Worm (Caenorhabditis elegans): Measurements from ENCODE around the gene cic-1.

Gene cic-1

ce11 chrIII:2418159-2418658 is 17.2 kb upstream of the cic-1 start, which contains the start of the genes W04B5.5 and W04B5.3 (continued):
- peak; percentile 62 for TF ChIP-seq aha-1 (tag)
- peak; percentile 63 for TF ChIP-seq mes-2 (tag; optimal IDR thresholded peaks at IDR 0.05; ENCODE audit: poor library complexity, severe bottlenecking)
- TF ChIP-seq lin-38 (GFP tag; IDR thresholded peaks at IDR 0.05): peak; percentile 65

- TF ChIP-seq daf-16 (GFP tag; optimal IDR thresholded peaks at IDR 0.05): no peak
- no peak for TF ChIP-seq daf-16 (tag; optimal IDR thresholded peaks at IDR 0.05)
- peak; percentile 93 for TF ChIP-seq ceh-28 (tag; optimal IDR thresholded peaks at IDR 0.05)
- TF ChIP-seq pha-4 (GFP tag; IDR thresholded peaks at IDR 0.05): no peak
- no peak for TF ChIP-seq pha-4 (tag; optimal IDR thresholded peaks at IDR 0.05)
Measured at ce11 chrIII:2410925-2411450, 10.0 kb upstream of the cic-1 start, which contains the start of gene mrpl-30. Gene mrpl-30 (minus strand): TSS chrIII:2410975.

- no peak for TF ChIP-seq tag-97 (GFP tag; IDR thresholded peaks at IDR 0.05)
- peak in 1 of 2 experiments; percentile 45 for TF ChIP-seq lsy-2 (tag; optimal IDR thresholded peaks at IDR 0.05)
- TF ChIP-seq lin-13 (GFP tag; optimal IDR thresholded peaks at IDR 0.05): peak; percentile 64
Measured at ce11 chrIII:2393666-2394154, 7.3 kb downstream of the cic-1 start.

- TF ChIP-seq ces-1 (GFP tag; optimal IDR thresholded peaks at IDR 0.05): peak; percentile 86
- no peak for TF ChIP-seq rbr-2 (tag; optimal IDR thresholded peaks at IDR 0.05)
Measured at ce11 chrIII:2391704-2392103, 9.3 kb downstream of the cic-1 start.

ce11 chrIII:2386483-2386882 is 14.5 kb downstream of the cic-1 start, which contains the start of gene H14E04.3:
Gene H14E04.3 (minus strand): TSS chrIII:2386583.
- no peak for TF ChIP-seq nhr-10 (tag; optimal IDR thresholded peaks at IDR 0.05)

- no peak for TF ChIP-seq mdl-1 (tag; optimal IDR thresholded peaks at IDR 0.05)
- no peak for TF ChIP-seq mxl-3 (GFP tag; optimal IDR thresholded peaks at IDR 0.05)
- TF ChIP-seq ceh-28 (tag; optimal IDR thresholded peaks at IDR 0.05): peak; percentile 99
- TF ChIP-seq aha-1 (tag): peak; percentile 30
Measured at ce11 chrIII:2384364-2384763, 16.7 kb downstream of the cic-1 start.

- TF ChIP-seq nhr-48 (tag; optimal IDR thresholded peaks at IDR 0.05): no peak
- no peak for TF ChIP-seq zip-11 (GFP tag; IDR thresholded peaks at IDR 0.05)
- TF ChIP-seq ZK337.2 (GFP tag; IDR thresholded peaks at IDR 0.05): no peak
- no peak for TF ChIP-seq egl-27 (tag; optimal IDR thresholded peaks at IDR 0.05)
- TF ChIP-seq ces-1 (GFP tag; optimal IDR thresholded peaks at IDR 0.05): no peak
- no peak for TF ChIP-seq dmd-9 (GFP tag; IDR thresholded peaks at IDR 0.05)
- TF ChIP-seq nhr-6 (tag; optimal IDR thresholded peaks at IDR 0.05): peak; percentile 26
- no peak for TF ChIP-seq daf-12 (tag; optimal IDR thresholded peaks at IDR 0.05)
- TF ChIP-seq lin-1 (GFP tag; IDR thresholded peaks at IDR 0.05): no peak
- TF ChIP-seq mdt-29 (GFP tag; IDR thresholded peaks at IDR 0.05): no peak
- TF ChIP-seq ceh-44 (GFP tag; IDR thresholded peaks at IDR 0.05): no peak
- no peak for TF ChIP-seq zag-1 (tag; optimal IDR thresholded peaks at IDR 0.05)
- no peak for TF ChIP-seq F44E2.7 (GFP tag; IDR thresholded peaks at IDR 0.05)
- TF ChIP-seq R02D3.7 (tag; optimal IDR thresholded peaks at IDR 0.05): no peak
- TF ChIP-seq mes-2 (tag; optimal IDR thresholded peaks at IDR 0.05; ENCODE audit: poor library complexity, severe bottlenecking): peak; percentile 83
- no peak for TF ChIP-seq mdl-1 (tag; optimal IDR thresholded peaks at IDR 0.05)
- no peak for TF ChIP-seq unc-39 (tag; optimal IDR thresholded peaks at IDR 0.05)
- TF ChIP-seq jun-1 (tag; optimal IDR thresholded peaks at IDR 0.05): no peak
- TF ChIP-seq ceh-62 (tag; optimal IDR thresholded peaks at IDR 0.05): no peak
- TF ChIP-seq F26F4.8 (GFP tag; conservative IDR thresholded peaks at IDR 0.05): no peak
- peak; percentile 97 for TF ChIP-seq dpl-1 (GFP tag; optimal IDR thresholded peaks at IDR 0.05)
- TF ChIP-seq F37D6.2 (tag; optimal IDR thresholded peaks at IDR 0.05): no peak
- TF ChIP-seq madf-9 (GFP tag; conservative IDR thresholded peaks at IDR 0.05): no peak
- no peak for TF ChIP-seq ztf-7 (tag; optimal IDR thresholded peaks at IDR 0.05)
- TF ChIP-seq ZK546.5 (tag; optimal IDR thresholded peaks at IDR 0.05): no peak
- no peak for TF ChIP-seq nhr-28 (tag; optimal IDR thresholded peaks at IDR 0.05)
- no peak for TF ChIP-seq dmd-8 (GFP tag; IDR thresholded peaks at IDR 0.05)
Measured at ce11 chrIII:2375918-2376317, 25.1 kb downstream of the cic-1 start, which contains the start of gene H14E04.2. Gene H14E04.2 (plus strand): TSS chrIII:2376193.
